Worm (Caenorhabditis elegans): Measurements from ENCODE around the gene xtr-1.

xtr-1 gene

ce11 chrX:11870393-11870792 is 17.8 kb downstream of the xtr-1 start:
- peak; percentile 60 for TF ChIP-seq ets-7 (tag; optimal IDR thresholded peaks at IDR 0.05)
- TF ChIP-seq B0310.2 (tag; optimal IDR thresholded peaks at IDR 0.05): no peak

- TF ChIP-seq hnd-1 (tag; optimal IDR thresholded peaks at IDR 0.05) (no peak), ama-1 (optimal IDR thresholded peaks at IDR 0.05) (no peak), scrt-1 (GFP tag; IDR thresholded peaks at IDR 0.05) (0 out of 2 replicates have a peak, but pooled peaks have one; percentile 16)
These were observed 19.6 kb downstream of the xtr-1 start for ce11 chrX:11872210-11872609.

- TF ChIP-seq sea-1 (GFP tag; conservative IDR thresholded peaks at IDR 0.05) (no peak), pes-1 (GFP tag; IDR thresholded peaks at IDR 0.05) (no peak), hmg-4 (GFP tag; optimal IDR thresholded peaks at IDR 0.05) (no peak), hnd-1 (tag; optimal IDR thresholded peaks at IDR 0.05) (no peak), aly-1 (tag; optimal IDR thresholded peaks at IDR 0.05) (no peak), ceh-36 (tag; optimal IDR thresholded peaks at IDR 0.05) (no peak), ceh-13 (GFP tag; optimal IDR thresholded peaks at IDR 0.05) (no peak), ets-7 (tag; optimal IDR thresholded peaks at IDR 0.05) (no peak), hmbx-1 (tag; optimal IDR thresholded peaks at IDR 0.05) (no peak), tbx-37 (GFP tag; conservative IDR thresholded peaks at IDR 0.05) (no peak), flt-1 (GFP tag; IDR thresholded peaks at IDR 0.05) (no peak), scrt-1 (GFP tag; IDR thresholded peaks at IDR 0.05) (no peak)
These were observed 22.7 kb downstream of the xtr-1 start, which contains the start of gene Y62H9A.1 for ce11 chrX:11875260-11875659. Gene Y62H9A.1, plus strand, starts transcription at chrX:11875541.

ce11 chrX:11878109-11878508 is 25.5 kb downstream of the xtr-1 start, which contains the start of gene Y62H9A.2:
Gene Y62H9A.2, minus strand, starts transcription at chrX:11878209.
- TF ChIP-seq tra-4 (tag; optimal IDR thresholded peaks at IDR 0.05): no peak
- no peak for TF ChIP-seq tbx-11 (GFP tag; IDR thresholded peaks at IDR 0.05)
- TF ChIP-seq tbx-37 (GFP tag; conservative IDR thresholded peaks at IDR 0.05): no peak
- no peak for TF ChIP-seq B0310.2 (tag; optimal IDR thresholded peaks at IDR 0.05)
- no peak for TF ChIP-seq pes-1 (GFP tag; IDR thresholded peaks at IDR 0.05)

- TF ChIP-seq pes-1 (GFP tag; IDR thresholded peaks at IDR 0.05): no peak
- no peak for TF ChIP-seq aly-1 (tag; optimal IDR thresholded peaks at IDR 0.05)
- TF ChIP-seq B0310.2 (tag; optimal IDR thresholded peaks at IDR 0.05): no peak
- TF ChIP-seq hmbx-1 (tag; optimal IDR thresholded peaks at IDR 0.05): no peak
- TF ChIP-seq tra-4 (tag; optimal IDR thresholded peaks at IDR 0.05): no peak
- TF ChIP-seq flt-1 (GFP tag; IDR thresholded peaks at IDR 0.05): no peak
- no peak for TF ChIP-seq hmg-4 (GFP tag; optimal IDR thresholded peaks at IDR 0.05)
- TF ChIP-seq ceh-13 (GFP tag; optimal IDR thresholded peaks at IDR 0.05): no peak
- TF ChIP-seq ceh-36 (tag; optimal IDR thresholded peaks at IDR 0.05): no peak
- no peak for TF ChIP-seq scrt-1 (GFP tag; IDR thresholded peaks at IDR 0.05)
- TF ChIP-seq hnd-1 (tag; optimal IDR thresholded peaks at IDR 0.05): no peak
- TF ChIP-seq tbx-37 (GFP tag; conservative IDR thresholded peaks at IDR 0.05): no peak
- no peak for TF ChIP-seq ama-1 (optimal IDR thresholded peaks at IDR 0.05)
- no peak for TF ChIP-seq sea-1 (GFP tag; conservative IDR thresholded peaks at IDR 0.05)
- TF ChIP-seq ets-7 (tag; optimal IDR thresholded peaks at IDR 0.05): no peak
These were observed 27.3 kb downstream of the xtr-1 start, which contains the start of the genes Y62H9A.3 and Y62H9A.4 for ce11 chrX:11879871-11880270. Gene Y62H9A.3, minus strand, starts transcription at chrX:11879971. Gene Y62H9A.4, plus strand, starts transcription at chrX:11880126.

ce11 chrX:11882800-11883199 is 30.2 kb downstream of the xtr-1 start, which contains the start of the genes Y62H9A.5 and ule-5:
Gene Y62H9A.5, minus strand, starts transcription at chrX:11882900.
Gene ule-5, plus strand, starts transcription at chrX:11883127.
- TF ChIP-seq flt-1 (GFP tag; IDR thresholded peaks at IDR 0.05) (no peak), B0310.2 (tag; optimal IDR thresholded peaks at IDR 0.05) (no peak), hmg-4 (GFP tag; optimal IDR thresholded peaks at IDR 0.05) (no peak), F13C5.2 (tag; optimal IDR thresholded peaks at IDR 0.05) (no peak), ceh-36 (tag; optimal IDR thresholded peaks at IDR 0.05) (no peak), aly-1 (tag; optimal IDR thresholded peaks at IDR 0.05) (no peak), pes-1 (GFP tag; IDR thresholded peaks at IDR 0.05) (no peak), hmbx-1 (tag; optimal IDR thresholded peaks at IDR 0.05) (no peak), tbx-37 (GFP tag; conservative IDR thresholded peaks at IDR 0.05) (no peak), tra-4 (tag; optimal IDR thresholded peaks at IDR 0.05) (no peak), scrt-1 (GFP tag; IDR thresholded peaks at IDR 0.05) (no peak)

- no peak for TF ChIP-seq tbx-11 (GFP tag; IDR thresholded peaks at IDR 0.05)
- no peak for TF ChIP-seq tra-4 (tag; optimal IDR thresholded peaks at IDR 0.05)
- TF ChIP-seq tbx-37 (GFP tag; conservative IDR thresholded peaks at IDR 0.05): no peak
- TF ChIP-seq aly-1 (tag; optimal IDR thresholded peaks at IDR 0.05): no peak
These were observed 33.0 kb downstream of the xtr-1 start, which contains the start of gene Y62H9A.7 for ce11 chrX:11885577-11885976. Gene Y62H9A.7, minus strand, starts transcription at chrX:11885677.

ce11 chrX:11892328-11892727 is 39.7 kb downstream of the xtr-1 start, which contains the start of gene Y62H9A.8:
Gene Y62H9A.8, minus strand, starts transcription at chrX:11892428.
- TF ChIP-seq hmbx-1 (tag; optimal IDR thresholded peaks at IDR 0.05): no peak
- TF ChIP-seq sea-1 (GFP tag; conservative IDR thresholded peaks at IDR 0.05): no peak
- no peak for TF ChIP-seq ceh-36 (tag; optimal IDR thresholded peaks at IDR 0.05)
- TF ChIP-seq ceh-13 (GFP tag; optimal IDR thresholded peaks at IDR 0.05): no peak
- TF ChIP-seq ets-7 (tag; optimal IDR thresholded peaks at IDR 0.05): no peak
- no peak for TF ChIP-seq tbx-37 (GFP tag; conservative IDR thresholded peaks at IDR 0.05)
- no peak for TF ChIP-seq F13C5.2 (tag; optimal IDR thresholded peaks at IDR 0.05)
- TF ChIP-seq ama-1 (optimal IDR thresholded peaks at IDR 0.05): no peak
- TF ChIP-seq tra-4 (tag; optimal IDR thresholded peaks at IDR 0.05): no peak
- no peak for TF ChIP-seq flt-1 (GFP tag; IDR thresholded peaks at IDR 0.05)
- no peak for TF ChIP-seq scrt-1 (GFP tag; IDR thresholded peaks at IDR 0.05)
- no peak for TF ChIP-seq hnd-1 (tag; optimal IDR thresholded peaks at IDR 0.05)
- no peak for TF ChIP-seq B0310.2 (tag; optimal IDR thresholded peaks at IDR 0.05)
- no peak for TF ChIP-seq tbx-11 (GFP tag; IDR thresholded peaks at IDR 0.05)
- TF ChIP-seq aly-1 (tag; optimal IDR thresholded peaks at IDR 0.05): no peak
- TF ChIP-seq hmg-4 (GFP tag; optimal IDR thresholded peaks at IDR 0.05): no peak
- no peak for TF ChIP-seq pes-1 (GFP tag; IDR thresholded peaks at IDR 0.05)

Data from whole organism, early embryonic.